Fruit fly (Drosophila melanogaster) whole organism, adult: ENCODE measurements around the gene CG32639.

Source experiments
- CG11617 ChIP-seq: fragments of 200-800 bp; sonication (Bioruptor generic); optimal IDR thresholded peaks from 2 replicates; lab custom pipeline; 2017; ENCODE audit warnings: mild to moderate bottlenecking, missing biosample characterization, missing genetic modification reagents, missing genetic modification characterization
- CG12768 ChIP-seq: fragments of 200-800 bp; sonication (Bioruptor generic); optimal IDR thresholded peaks from 2 replicates; lab custom pipeline; 2017; ENCODE audit warnings: missing biosample characterization, missing genetic modification characterization, mild to moderate bottlenecking, moderate library complexity, missing genetic modification reagents
- CG14711 ChIP-seq: fragments of 200-800 bp; sonication (Bioruptor generic); optimal IDR thresholded peaks from 2 replicates; lab custom pipeline; 2018; ENCODE audit warnings: missing biosample characterization, mild to moderate bottlenecking, missing genetic modification characterization, moderate library complexity
- CG1620 ChIP-seq: fragments of 200-800 bp; sonication (Bioruptor generic); optimal IDR thresholded peaks from 2 replicates; lab custom pipeline; 2016; ENCODE audit warnings: missing biosample characterization, missing genetic modification characterization
- CG33017 ChIP-seq: fragments of 200-800 bp; sonication (Bioruptor generic); optimal IDR thresholded peaks from 2 replicates; lab custom pipeline; 2018; ENCODE audit warnings: missing biosample characterization, mild to moderate bottlenecking, missing genetic modification characterization, moderate library complexity
- CG5204 ChIP-seq: fragments of 200-800 bp; sonication (Bioruptor generic); optimal IDR thresholded peaks from 2 replicates; lab custom pipeline; 2016; ENCODE audit warnings: missing biosample characterization, missing genetic modification characterization
- CG7045 ChIP-seq: fragments of 200-800 bp; sonication (Bioruptor generic); optimal IDR thresholded peaks from 2 replicates; lab custom pipeline; 2017; ENCODE audit warnings: missing biosample characterization, mild to moderate bottlenecking, missing genetic modification characterization
- CG7101 ChIP-seq: fragments of 200-800 bp; sonication (Bioruptor generic); optimal IDR thresholded peaks from 2 replicates; lab custom pipeline; 2018; ENCODE audit warnings: missing biosample characterization, mild to moderate bottlenecking, missing genetic modification characterization, moderate library complexity
- Clk ChIP-seq: fragments of 200-800 bp; sonication (Bioruptor generic); optimal IDR thresholded peaks from 2 replicates; lab custom pipeline; 2017; ENCODE audit warnings: missing biosample characterization, missing genetic modification characterization
- Crg-1 ChIP-seq: fragments of 200-800 bp; sonication (Bioruptor generic); optimal IDR thresholded peaks from 2 replicates; lab custom pipeline; 2016; ENCODE audit warnings: missing biosample characterization, missing genetic modification characterization
- Hr96 ChIP-seq: fragments of 200-800 bp; sonication (Bioruptor generic); optimal IDR thresholded peaks from 2 replicates; lab custom pipeline; 2016; ENCODE audit warnings: missing biosample characterization, missing genetic modification characterization
- Mnt ChIP-seq: fragments of 200-800 bp; sonication (Bioruptor generic); optimal IDR thresholded peaks from 2 replicates; lab custom pipeline; 2016; ENCODE audit warnings: missing biosample characterization, mild to moderate bottlenecking, missing genetic modification characterization
- bab1 ChIP-seq: fragments of 200-800 bp; sonication (Bioruptor generic); optimal IDR thresholded peaks from 3 replicates; lab custom pipeline; 2019; ENCODE audit warnings: missing biosample characterization, mild to moderate bottlenecking, missing genetic modification characterization, moderate library complexity
- cic ChIP-seq: fragments of 200-800 bp; sonication (Bioruptor generic); optimal IDR thresholded peaks from 2 replicates; lab custom pipeline; 2017; ENCODE audit warnings: missing biosample characterization, mild to moderate bottlenecking, missing genetic modification characterization, moderate library complexity
- cnc ChIP-seq, 2 experiments: fragments of >200 bp; optimal IDR thresholded peaks; 2 replicates each; lab custom pipeline; 2017
- kay ChIP-seq: fragments of 200-800 bp; sonication (Bioruptor generic); peaks from one replicate; lab custom pipeline; 2016; ENCODE audit warnings: missing biosample characterization, missing genetic modification characterization, borderline replicate concordance
- ovo ChIP-seq: fragments of 200-800 bp; sonication (Bioruptor generic); optimal IDR thresholded peaks from 2 replicates; lab custom pipeline; 2016; ENCODE audit warnings: missing biosample characterization, missing genetic modification characterization
- pad ChIP-seq: fragments of 200-800 bp; sonication (Bioruptor generic); optimal IDR thresholded peaks from 3 replicates; lab custom pipeline; 2017; ENCODE audit warnings: missing biosample characterization, missing genetic modification characterization, mild to moderate bottlenecking, moderate library complexity, missing genetic modification reagents
- tj ChIP-seq: fragments of 200-800 bp; sonication (Bioruptor generic); optimal IDR thresholded peaks from 3 replicates; lab custom pipeline; 2017; ENCODE audit warnings: missing biosample characterization, mild to moderate bottlenecking, missing genetic modification characterization, moderate library complexity
- toe ChIP-seq: fragments of 200-800 bp; sonication (Bioruptor generic); optimal IDR thresholded peaks from 2 replicates; lab custom pipeline; 2016; ENCODE audit warnings: missing biosample characterization, missing genetic modification characterization

Gene CG32639

DNA sequence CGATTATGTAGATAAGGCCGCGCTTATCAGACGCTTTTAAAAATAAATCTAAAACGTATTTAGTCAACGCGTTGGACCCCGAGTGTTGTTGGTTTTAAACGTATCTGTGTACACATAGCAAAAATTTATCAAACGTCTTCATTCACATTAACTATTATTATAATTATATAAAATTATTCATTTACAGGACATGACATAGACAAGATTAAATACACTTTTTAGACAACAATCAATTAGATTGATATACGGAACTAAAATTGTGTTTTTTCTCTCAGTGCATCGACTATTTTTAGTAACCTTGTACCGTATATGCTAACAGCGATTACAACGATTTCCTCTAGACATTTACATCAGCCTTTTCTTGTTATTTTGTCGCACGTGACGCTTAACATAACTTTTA, 40.3 kb upstream of the CG32639 start:
- peak; percentile 24 for TF ChIP-seq CG5204 (GFP tag; lab: Kevin White, UChicago)
- TF ChIP-seq Hr96 (GFP tag; lab: Kevin White, UChicago) = no peak
- TF ChIP-seq CG12768 (GFP tag; lab: Kevin White, UChicago) = peak; percentile 41
- peak; percentile 38 for TF ChIP-seq pad (GFP tag; lab: Kevin White, UChicago)
- TF ChIP-seq CG1620 (GFP tag; lab: Kevin White, UChicago) = no peak
- TF ChIP-seq cnc (optimal IDR thresholded peaks at IDR 0.05; lab: Kevin White, UChicago) = no peak
- TF ChIP-seq bab1 = peak; percentile 63
- peak; percentile 91 for TF ChIP-seq CG7101 (tag; lab: Kevin White, UChicago)
- no peak for TF ChIP-seq kay (GFP tag; lab: Kevin White, UChicago)
- TF ChIP-seq tj = peak; percentile 55
- no peak for TF ChIP-seq ovo (GFP tag; lab: Kevin White, UChicago)
- no peak for TF ChIP-seq Clk (GFP tag; lab: Kevin White, UChicago)
- peak; percentile 28 for TF ChIP-seq cic (GFP tag; lab: Kevin White, UChicago)
- TF ChIP-seq CG7045 = peak; percentile 73
- peak; percentile 83 for TF ChIP-seq CG11617 (GFP tag; lab: Kevin White, UChicago)
- peak; percentile 18 for TF ChIP-seq Mnt (GFP tag; lab: Kevin White, UChicago)
- peak; percentile 86 for TF ChIP-seq CG14711 (tag; lab: Kevin White, UChicago)
- TF ChIP-seq Crg-1 (GFP tag; lab: Kevin White, UChicago) = no peak
- peak; percentile 3 for TF ChIP-seq toe (GFP tag; lab: Kevin White, UChicago)
- TF ChIP-seq CG33017 (tag; lab: Kevin White, UChicago) = peak; percentile 86

DNA sequence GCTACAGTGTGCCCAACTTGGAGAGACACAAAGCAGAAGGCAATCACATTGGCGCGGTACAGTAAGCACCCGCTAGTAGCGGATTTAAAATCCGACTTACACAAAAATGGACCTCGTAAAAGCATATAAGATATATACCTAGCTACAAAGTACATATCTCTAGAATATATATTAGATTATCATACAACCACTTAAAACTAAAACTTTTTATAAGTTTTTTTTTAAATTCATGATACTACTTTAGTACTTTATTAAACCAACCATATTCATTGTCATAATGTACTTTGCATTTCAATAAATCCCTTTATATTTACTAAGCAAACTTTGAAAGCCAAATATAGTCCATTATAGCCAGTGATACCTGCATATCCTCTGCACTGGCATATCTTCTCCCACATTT, 38.8 kb upstream of the CG32639 start:
- peak; percentile 50 for TF ChIP-seq CG14711 (tag; lab: Kevin White, UChicago)
- no peak for TF ChIP-seq ovo (GFP tag; lab: Kevin White, UChicago)
- TF ChIP-seq Hr96 (GFP tag; lab: Kevin White, UChicago) = no peak
- no peak for TF ChIP-seq tj
- no peak for TF ChIP-seq CG5204 (GFP tag; lab: Kevin White, UChicago)
- TF ChIP-seq bab1 = no peak
- no peak for TF ChIP-seq CG33017 (tag; lab: Kevin White, UChicago)
- TF ChIP-seq cnc (optimal IDR thresholded peaks at IDR 0.05; lab: Kevin White, UChicago) = no peak
- peak; percentile 3 for TF ChIP-seq CG1620 (GFP tag; lab: Kevin White, UChicago)
- no peak for TF ChIP-seq kay (GFP tag; lab: Kevin White, UChicago)
- TF ChIP-seq CG7045 = no peak
- TF ChIP-seq Crg-1 (GFP tag; lab: Kevin White, UChicago) = no peak
- TF ChIP-seq cic (GFP tag; lab: Kevin White, UChicago) = no peak
- peak; percentile 9 for TF ChIP-seq Mnt (GFP tag; lab: Kevin White, UChicago)
- TF ChIP-seq CG7101 (tag; lab: Kevin White, UChicago) = peak; percentile 43
- no peak for TF ChIP-seq pad (GFP tag; lab: Kevin White, UChicago)
- TF ChIP-seq CG11617 (GFP tag; lab: Kevin White, UChicago) = peak; percentile 43
- TF ChIP-seq CG12768 (GFP tag; lab: Kevin White, UChicago) = no peak
- TF ChIP-seq Clk (GFP tag; lab: Kevin White, UChicago) = no peak
- TF ChIP-seq toe (GFP tag; lab: Kevin White, UChicago) = no peak

DNA sequence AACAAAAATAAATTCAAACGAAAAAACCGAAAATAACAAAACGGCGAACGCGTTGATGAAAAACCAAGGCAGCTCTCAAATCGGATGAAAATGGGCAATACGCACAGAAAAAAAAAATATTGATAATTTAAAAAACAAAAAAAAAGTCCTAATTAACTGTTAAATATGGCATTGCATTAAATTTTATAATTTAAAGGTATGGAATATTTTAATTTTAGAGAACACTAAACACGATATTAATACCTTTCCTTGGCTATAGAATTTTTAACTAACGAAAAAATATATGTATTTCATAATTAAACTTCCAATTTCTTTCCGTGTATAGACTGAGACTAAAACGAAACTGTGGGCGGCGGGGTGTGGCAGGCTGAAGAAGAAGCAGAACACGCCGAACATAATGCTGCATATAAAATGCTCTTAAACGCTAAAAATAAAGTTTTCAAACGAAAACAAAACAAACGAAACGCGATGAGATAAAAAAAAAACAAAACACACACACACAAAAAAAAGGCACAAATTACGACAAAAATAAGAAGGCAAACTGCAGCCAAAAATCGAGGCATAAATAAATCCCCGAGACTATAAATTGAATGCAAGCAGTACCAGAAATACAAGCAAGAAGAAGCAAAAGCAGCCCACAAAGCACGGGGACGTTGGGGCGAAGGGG, 38.2 kb upstream of the CG32639 start:
- TF ChIP-seq CG14711 (tag; lab: Kevin White, UChicago) (peak; percentile 53), tj (no peak), CG7101 (tag; lab: Kevin White, UChicago) (peak; percentile 2)

DNA sequence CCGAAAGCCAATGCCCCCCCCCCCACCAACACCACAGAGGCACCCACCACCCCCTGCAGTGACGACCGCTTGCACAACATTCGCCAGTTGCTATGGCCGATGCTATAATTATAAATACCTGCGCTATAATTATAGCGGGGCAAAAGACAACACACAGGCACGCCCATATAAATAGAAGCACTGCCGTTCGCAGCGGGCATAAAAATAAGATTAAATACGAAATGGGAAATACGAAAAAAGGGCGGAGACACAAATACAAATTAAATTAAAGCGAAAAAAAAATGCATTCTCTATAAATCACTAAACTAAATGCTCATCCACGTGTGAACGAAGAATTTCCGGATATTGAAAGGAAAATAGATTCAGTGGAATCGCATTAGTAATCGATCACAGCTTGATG, 37.1 kb upstream of the CG32639 start:
- TF ChIP-seq CG14711 (tag; lab: Kevin White, UChicago) (no peak), kay (GFP tag; lab: Kevin White, UChicago) (no peak), Hr96 (GFP tag; lab: Kevin White, UChicago) (no peak), pad (GFP tag; lab: Kevin White, UChicago) (no peak), Clk (GFP tag; lab: Kevin White, UChicago) (no peak), Mnt (GFP tag; lab: Kevin White, UChicago) (no peak), cic (GFP tag; lab: Kevin White, UChicago) (no peak), CG33017 (tag; lab: Kevin White, UChicago) (no peak), CG1620 (GFP tag; lab: Kevin White, UChicago) (no peak), Crg-1 (GFP tag; lab: Kevin White, UChicago) (no peak), toe (GFP tag; lab: Kevin White, UChicago) (no peak)

DNA sequence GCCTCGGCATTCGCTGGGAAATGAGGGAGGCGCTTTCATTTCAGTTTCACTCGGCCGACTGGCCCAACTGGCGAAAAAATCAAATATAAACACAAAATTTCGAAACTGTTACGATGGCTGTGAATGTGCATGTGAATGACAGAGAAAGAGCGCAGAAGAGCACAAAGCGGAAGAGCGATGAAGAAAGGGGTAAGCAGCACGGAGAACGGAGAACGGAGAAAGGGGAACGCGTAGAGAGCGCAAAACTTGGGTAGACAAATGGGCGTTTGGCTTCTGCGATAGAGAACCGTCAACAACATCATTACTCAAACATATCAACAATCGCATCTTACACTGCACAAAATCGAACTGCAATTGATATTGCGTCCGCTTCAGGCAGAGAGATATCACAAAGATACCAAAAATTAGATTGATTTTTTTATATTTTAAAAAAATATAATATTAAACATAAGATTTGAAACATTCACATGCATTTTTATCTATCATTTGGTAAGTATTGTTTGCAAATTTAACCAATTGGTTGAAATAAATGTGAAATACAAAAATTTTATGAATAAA, 36.4 kb upstream of the CG32639 start:
- no peak for TF ChIP-seq CG5204 (GFP tag; lab: Kevin White, UChicago)
- peak; percentile 32 for TF ChIP-seq kay (GFP tag; lab: Kevin White, UChicago)
- no peak for TF ChIP-seq Clk (GFP tag; lab: Kevin White, UChicago)
- TF ChIP-seq CG7101 (tag; lab: Kevin White, UChicago) = no peak
- TF ChIP-seq cic (GFP tag; lab: Kevin White, UChicago) = no peak
- TF ChIP-seq pad (GFP tag; lab: Kevin White, UChicago) = peak; percentile 24

DNA sequence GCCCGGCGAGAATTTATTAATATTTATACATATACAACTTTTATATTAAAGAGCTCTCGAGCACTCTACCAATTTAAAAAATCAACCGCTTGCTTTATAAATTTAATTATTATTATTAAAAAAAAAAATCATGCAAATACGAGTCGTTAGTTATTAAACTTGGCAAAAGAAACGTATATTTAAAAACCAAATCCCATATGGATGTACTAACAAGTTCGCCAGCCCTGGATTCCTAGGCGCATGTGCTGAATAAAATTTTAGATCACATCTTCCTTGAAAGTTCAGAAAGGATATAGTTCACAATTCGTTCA, 22.3 kb upstream of the CG32639 start, which contains the start of gene comt:
Gene comt, plus strand, starts transcription at position 265 of the 311 bp plus-strand sequence.
- TF ChIP-seq CG1620 (GFP tag; lab: Kevin White, UChicago) (no peak), CG5204 (GFP tag; lab: Kevin White, UChicago) (no peak), tj (peak; percentile 13), cnc (optimal IDR thresholded peaks at IDR 0.05; lab: Kevin White, UChicago) (no peak), CG11617 (GFP tag; lab: Kevin White, UChicago) (peak; percentile 56), kay (GFP tag; lab: Kevin White, UChicago) (peak; percentile 12), CG33017 (tag; lab: Kevin White, UChicago) (peak; percentile 21), pad (GFP tag; lab: Kevin White, UChicago) (no peak), CG7101 (tag; lab: Kevin White, UChicago) (peak; percentile 64), Mnt (GFP tag; lab: Kevin White, UChicago) (no peak)
